Fruit fly (Drosophila melanogaster): ENCODE results near the gene Nmd3.

Gene Nmd3

dm6 chrX:2225138-2225537 lies 40.7 kb upstream of the Nmd3 start, which contains the start of gene pcx (continued):
- TF ChIP-seq CG15073 (GFP tag; optimal IDR thresholded peaks at IDR 0.05), result no peak
- no peak for TF ChIP-seq ranshi (GFP tag; IDR thresholded peaks at IDR 0.05)
- no peak for TF ChIP-seq Spps (tag; optimal IDR thresholded peaks at IDR 0.05)
- no peak for TF ChIP-seq fru (optimal IDR thresholded peaks at IDR 0.05)
- no peak for TF ChIP-seq CG6272 (GFP tag; IDR thresholded peaks at IDR 0.05)
- no peak for TF ChIP-seq tx (GFP tag; optimal IDR thresholded peaks at IDR 0.05)
- TF ChIP-seq prd (optimal IDR thresholded peaks at IDR 0.05), result no peak
- no peak for TF ChIP-seq prd (GFP tag; IDR thresholded peaks at IDR 0.05)
- TF ChIP-seq CG16813 (GFP tag; IDR thresholded peaks at IDR 0.05; ENCODE audit: partially characterized antibody), result peak; percentile 55
- TF ChIP-seq chif (GFP tag; optimal IDR thresholded peaks at IDR 0.05), result no peak
- TF ChIP-seq B-H2 (GFP tag; optimal IDR thresholded peaks at IDR 0.05), result no peak
- TF ChIP-seq p53 (GFP tag; optimal IDR thresholded peaks at IDR 0.05), result no peak
- no peak for TF ChIP-seq CG9817 (tag; optimal IDR thresholded peaks at IDR 0.05)
- no peak for TF ChIP-seq CG17568 (GFP tag; optimal IDR thresholded peaks at IDR 0.05)
- no peak for TF ChIP-seq CG4707 (GFP tag; optimal IDR thresholded peaks at IDR 0.05)
- TF ChIP-seq chn (GFP tag; optimal IDR thresholded peaks at IDR 0.05), result no peak
- TF ChIP-seq ase (GFP tag; IDR thresholded peaks at IDR 0.05), result no peak
- no peak for TF ChIP-seq eve (GFP tag; optimal IDR thresholded peaks at IDR 0.05)
- TF ChIP-seq CG14710 (tag; optimal IDR thresholded peaks at IDR 0.05), result peak; percentile 37
- no peak for TF ChIP-seq Gug (GFP tag; IDR thresholded peaks at IDR 0.05)
- no peak for TF ChIP-seq Mes4 (GFP tag; optimal IDR thresholded peaks at IDR 0.05)
- no peak for TF ChIP-seq kah (GFP tag; optimal IDR thresholded peaks at IDR 0.05)
- peak; percentile 76 for TF ChIP-seq CG4617 (GFP tag; optimal IDR thresholded peaks at IDR 0.05; ENCODE audit: borderline replicate concordance)
- peak; percentile 89 for TF ChIP-seq crol (GFP tag; IDR thresholded peaks at IDR 0.05)
- TF ChIP-seq inv (GFP tag; IDR thresholded peaks at IDR 0.05; ENCODE audit: partially characterized antibody), result 0 out of 2 replicates have a peak, but pooled peaks have one; percentile 19
- TF ChIP-seq NK7.1 (GFP tag; optimal IDR thresholded peaks at IDR 0.05), result no peak
- peak; percentile 49 for TF ChIP-seq pzg (GFP tag; optimal IDR thresholded peaks at IDR 0.05)
- TF ChIP-seq Adf1 (GFP tag; IDR thresholded peaks at IDR 0.05), result no peak
- no peak for TF ChIP-seq CG7372 (GFP tag; IDR thresholded peaks at IDR 0.05)
- TF ChIP-seq CrebB (tag; optimal IDR thresholded peaks at IDR 0.05), result no peak
- peak; percentile 28 for TF ChIP-seq Med (GFP tag)
- TF ChIP-seq lov (optimal IDR thresholded peaks at IDR 0.05), result no peak
- no peak for TF ChIP-seq lov (GFP tag; IDR thresholded peaks at IDR 0.05)
- TF ChIP-seq CG17359 (tag; optimal IDR thresholded peaks at IDR 0.05), result peak; percentile 96
- TF ChIP-seq gcm2 (GFP tag; optimal IDR thresholded peaks at IDR 0.05), result no peak
- peak; percentile 65 for TF ChIP-seq unc-4 (GFP tag; IDR thresholded peaks at IDR 0.05; ENCODE audit: partially characterized antibody)
- no peak for TF ChIP-seq CG18599 (GFP tag; optimal IDR thresholded peaks at IDR 0.05)
- TF ChIP-seq CTCF (GFP tag; optimal IDR thresholded peaks at IDR 0.05), result no peak
- TF ChIP-seq E2f2 (GFP tag; IDR thresholded peaks at IDR 0.05), result peak; percentile 74
- TF ChIP-seq Sox102F (GFP tag; optimal IDR thresholded peaks at IDR 0.05), result no peak
- no peak for TF ChIP-seq CG15479 (GFP tag; optimal IDR thresholded peaks at IDR 0.05)
- no peak for TF ChIP-seq bsh (GFP tag; optimal IDR thresholded peaks at IDR 0.05)
- no peak for TF ChIP-seq CG8089 (GFP tag; optimal IDR thresholded peaks at IDR 0.05)
- TF ChIP-seq shn (GFP tag; optimal IDR thresholded peaks at IDR 0.05), result no peak
- TF ChIP-seq Mad (GFP tag; optimal IDR thresholded peaks at IDR 0.05), result no peak
- no peak for TF ChIP-seq CG9727 (GFP tag; optimal IDR thresholded peaks at IDR 0.05)
- TF ChIP-seq pros (GFP tag; optimal IDR thresholded peaks at IDR 0.05), result no peak
- TF ChIP-seq CG7745 (tag; optimal IDR thresholded peaks at IDR 0.05), result no peak
- no peak for TF ChIP-seq CG1792 (GFP tag; optimal IDR thresholded peaks at IDR 0.05)
- peak; percentile 52 for TF ChIP-seq MESR4 (GFP tag; optimal IDR thresholded peaks at IDR 0.05)
- TF ChIP-seq Dll (GFP tag; IDR thresholded peaks at IDR 0.05; ENCODE audit: partially characterized antibody), result peak; percentile 56; the same call in 1 of the 4 replicates
- TF ChIP-seq PHDP (tag; optimal IDR thresholded peaks at IDR 0.05), result no peak
- no peak for TF ChIP-seq insv (GFP tag; optimal IDR thresholded peaks at IDR 0.05)

Measured in whole organism, embryonic.